Worm (Caenorhabditis elegans): ENCODE data around the gene C56G2.15.

Gene C56G2.15

DNA sequence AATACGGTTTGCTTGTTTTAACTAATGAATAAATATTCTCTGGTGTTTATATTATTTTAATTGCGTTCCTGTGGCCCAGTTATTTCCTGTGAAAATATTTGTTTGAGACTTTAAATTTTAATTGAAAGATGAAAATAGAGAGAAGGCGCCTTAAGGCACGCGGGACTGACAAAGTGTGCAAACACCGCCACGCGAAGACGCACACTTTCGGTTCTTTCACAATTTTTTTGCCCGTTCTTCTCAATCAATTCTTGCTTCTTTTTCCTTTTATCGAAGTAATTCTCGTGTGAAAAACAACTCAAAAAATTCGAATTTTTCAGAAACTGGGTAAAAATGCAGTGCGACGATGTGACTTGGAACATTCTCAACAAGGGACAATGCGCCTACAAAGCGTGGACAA, 11.4 kb upstream of the C56G2.15 start, which contains the start of gene C16A3.6 (continued):
- TF ChIP-seq cey-2 (tag; optimal IDR thresholded peaks at IDR 0.05; ENCODE audit: borderline replicate concordance, insufficient read depth), result no peak
- no peak for TF ChIP-seq ztf-7 (tag; optimal IDR thresholded peaks at IDR 0.05)
- TF ChIP-seq egl-43 (GFP tag; IDR thresholded peaks at IDR 0.05), result no peak
- no peak for TF ChIP-seq zfp-2 (tag; optimal IDR thresholded peaks at IDR 0.05)
- no peak for TF ChIP-seq zag-1 (tag; optimal IDR thresholded peaks at IDR 0.05)
- TF ChIP-seq arid-1 (GFP tag; conservative IDR thresholded peaks at IDR 0.05), result 0 out of 2 replicates have a peak, but pooled peaks have one; percentile 33
- TF ChIP-seq ama-1 (optimal IDR thresholded peaks at IDR 0.05), result peak; percentile 32
- TF ChIP-seq lin-38 (GFP tag; IDR thresholded peaks at IDR 0.05), result peak; percentile 66
- TF ChIP-seq pha-4 (GFP tag; IDR thresholded peaks at IDR 0.05), result no peak; the same call in 1 of the 2 replicates
- TF ChIP-seq pha-4 (tag; optimal IDR thresholded peaks at IDR 0.05), result no peak
- TF ChIP-seq T26A8.4 (GFP tag; IDR thresholded peaks at IDR 0.05), result 0 out of 2 replicates have a peak, but pooled peaks have one; percentile 31
- peak; percentile 75 for TF ChIP-seq hlh-30 (tag; optimal IDR thresholded peaks at IDR 0.05; ENCODE audit: insufficient read depth)
- peak in 1 of 2 experiments; percentile 26 for TF ChIP-seq mdl-1 (tag; optimal IDR thresholded peaks at IDR 0.05)

- peak; percentile 82 for TF ChIP-seq mes-2 (tag; optimal IDR thresholded peaks at IDR 0.05; ENCODE audit: poor library complexity, severe bottlenecking)
- peak; percentile 76 for TF ChIP-seq ztf-7 (tag; optimal IDR thresholded peaks at IDR 0.05)
- peak; percentile 41 for TF ChIP-seq nhr-10 (tag; optimal IDR thresholded peaks at IDR 0.05)
- TF ChIP-seq T26A8.4 (GFP tag; IDR thresholded peaks at IDR 0.05), result no peak
- TF ChIP-seq pha-4 (GFP tag; IDR thresholded peaks at IDR 0.05), result no peak
- TF ChIP-seq pha-4 (tag; optimal IDR thresholded peaks at IDR 0.05), result peak; percentile 97
- TF ChIP-seq nhr-11 (tag; optimal IDR thresholded peaks at IDR 0.05), result peak; percentile 80
- no peak for TF ChIP-seq Y5F2A.4 (GFP tag; optimal IDR thresholded peaks at IDR 0.05)
- TF ChIP-seq fkh-10 (GFP tag; optimal IDR thresholded peaks at IDR 0.05), result peak; percentile 32
- TF ChIP-seq F44E2.7 (GFP tag; IDR thresholded peaks at IDR 0.05), result no peak
- no peak for TF ChIP-seq ces-1 (GFP tag; optimal IDR thresholded peaks at IDR 0.05)
- no peak for TF ChIP-seq ZK546.5 (tag; optimal IDR thresholded peaks at IDR 0.05)
- no peak for TF ChIP-seq ceh-20 (GFP tag; IDR thresholded peaks at IDR 0.05)
- TF ChIP-seq lin-13 (GFP tag; optimal IDR thresholded peaks at IDR 0.05), result peak; percentile 78
- no peak for TF ChIP-seq F26F4.8 (GFP tag; conservative IDR thresholded peaks at IDR 0.05)
- TF ChIP-seq hlh-30 (tag; optimal IDR thresholded peaks at IDR 0.05; ENCODE audit: insufficient read depth), result peak; percentile 93
- TF ChIP-seq dmd-6 (GFP tag; IDR thresholded peaks at IDR 0.05), result 0 out of 2 replicates have a peak, but pooled peaks have one; percentile 16
- peak; percentile 2 for TF ChIP-seq pqm-1 (tag; optimal IDR thresholded peaks at IDR 0.05)
- peak in 1 of 2 experiments; percentile 81 for TF ChIP-seq hif-1 (tag; optimal IDR thresholded peaks at IDR 0.05)
- no peak for TF ChIP-seq php-3 (GFP tag; IDR thresholded peaks at IDR 0.05)
- TF ChIP-seq lin-38 (GFP tag; IDR thresholded peaks at IDR 0.05), result peak; percentile 57
- no peak for TF ChIP-seq vab-7 (GFP tag; IDR thresholded peaks at IDR 0.05)
- no peak for TF ChIP-seq zfp-2 (tag; optimal IDR thresholded peaks at IDR 0.05)
- no peak for TF ChIP-seq madf-9 (GFP tag; conservative IDR thresholded peaks at IDR 0.05)
- no peak for TF ChIP-seq daf-16 (GFP tag; optimal IDR thresholded peaks at IDR 0.05)
- peak; percentile 85 for TF ChIP-seq daf-16 (tag; optimal IDR thresholded peaks at IDR 0.05)
- TF ChIP-seq spr-1 (tag; optimal IDR thresholded peaks at IDR 0.05), result no peak
- TF ChIP-seq mep-1 (tag; optimal IDR thresholded peaks at IDR 0.05), result peak; percentile 85
- TF ChIP-seq aly-2 (tag; optimal IDR thresholded peaks at IDR 0.05), result no peak
- no peak for TF ChIP-seq nhr-42 (GFP tag; IDR thresholded peaks at IDR 0.05)
- no peak for TF ChIP-seq lin-1 (GFP tag; IDR thresholded peaks at IDR 0.05)
- TF ChIP-seq T20F7.1 (GFP tag; optimal IDR thresholded peaks at IDR 0.05), result no peak
- TF ChIP-seq ceh-28 (tag; optimal IDR thresholded peaks at IDR 0.05), result peak; percentile 12
- TF ChIP-seq nhr-25 (tag; optimal IDR thresholded peaks at IDR 0.05; ENCODE audit: borderline replicate concordance, insufficient read depth), result peak; percentile 68
- peak; percentile 54 for TF ChIP-seq unc-130 (GFP tag; optimal IDR thresholded peaks at IDR 0.05)
- TF ChIP-seq F37D6.2 (tag; optimal IDR thresholded peaks at IDR 0.05), result peak; percentile 10
- peak; percentile 99 for TF ChIP-seq nhr-28 (tag; optimal IDR thresholded peaks at IDR 0.05)
- no peak for TF ChIP-seq fos-1 (tag; optimal IDR thresholded peaks at IDR 0.05)
- no peak for TF ChIP-seq ceh-32 (tag; optimal IDR thresholded peaks at IDR 0.05; ENCODE audit: poor library complexity)
- TF ChIP-seq nhr-76 (tag; optimal IDR thresholded peaks at IDR 0.05), result no peak
- no peak for TF ChIP-seq nhr-102 (tag; optimal IDR thresholded peaks at IDR 0.05)
- peak; percentile 69 for TF ChIP-seq nhr-6 (tag; optimal IDR thresholded peaks at IDR 0.05)
Measured at ce11 chrIII:6374947-6375415, 7.3 kb upstream of the C56G2.15 start, which contains the start of the genes rps-13 and nfx-1. rps-13 (minus strand) TSS chrIII:6374997. nfx-1 (plus strand) TSS chrIII:6375379.

All from whole organism, L4 larva.